Worm (Caenorhabditis elegans): Measurements from ENCODE around the gene osm-8.

DNA sequence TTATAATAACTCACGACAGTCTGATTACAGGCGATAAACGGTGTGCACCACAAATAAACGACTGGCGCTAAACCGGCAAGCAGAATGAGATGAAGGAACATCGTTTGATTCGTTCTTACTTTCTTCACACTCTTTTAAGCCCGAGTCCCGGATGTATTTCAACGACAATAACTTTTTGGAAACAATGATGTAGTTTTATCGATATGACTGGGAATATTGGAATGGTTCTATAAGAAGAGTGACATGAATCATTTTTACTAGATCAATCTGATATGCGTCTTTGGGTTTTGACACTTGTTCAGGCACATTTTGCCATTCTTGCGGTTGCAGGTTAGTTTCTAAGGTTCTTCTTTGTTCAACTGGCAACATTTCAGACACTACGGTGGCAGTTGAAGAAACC lies 43.7 kb downstream of the osm-8 start, which contains the start of the genes ZK1290.11 and ZK1290.1:
- no peak for TF ChIP-seq K02D7.2 (tag; optimal IDR thresholded peaks at IDR 0.05)
- TF ChIP-seq dve-1 (tag; optimal IDR thresholded peaks at IDR 0.05) = no peak
- TF ChIP-seq zip-5 (tag; optimal IDR thresholded peaks at IDR 0.05) = no peak

All from whole organism, late embryonic.